Fruit fly (Drosophila melanogaster) whole organism, adult: ENCODE measurements around the gene Cyp4s3.

Experiments used
- Clk ChIP-seq: fragments of 200-800 bp; sonication (Bioruptor generic); optimal IDR thresholded peaks from 2 replicates; lab custom pipeline; 2017; ENCODE audit warnings: missing biosample characterization, missing genetic modification characterization
- Crg-1 ChIP-seq: fragments of 200-800 bp; sonication (Bioruptor generic); optimal IDR thresholded peaks from 2 replicates; lab custom pipeline; 2016; ENCODE audit warnings: missing biosample characterization, missing genetic modification characterization

DNA sequence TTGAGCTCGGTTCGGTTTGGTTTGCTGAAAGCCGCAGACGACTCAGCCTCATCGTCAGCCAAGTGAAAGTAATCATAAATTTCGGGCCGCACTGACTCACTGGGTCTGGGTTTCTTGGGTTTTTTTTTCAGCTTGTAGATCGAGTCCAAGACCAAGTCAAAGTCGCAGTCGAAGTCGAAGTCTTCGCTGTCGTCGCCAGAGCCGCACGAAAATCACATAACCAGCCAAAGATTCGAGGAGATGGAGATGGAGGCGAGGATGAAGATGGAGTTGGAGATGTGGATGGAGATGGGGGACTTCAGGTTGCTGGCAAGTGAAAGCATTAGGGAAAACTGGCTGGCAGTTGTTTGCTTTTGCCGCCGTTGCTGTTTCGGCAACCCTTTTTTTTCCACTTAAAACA lies 30.7 kb upstream of the Cyp4s3 start:
- TF ChIP-seq Crg-1 (GFP tag; lab: Kevin White, UChicago) (no peak), Clk (GFP tag; lab: Kevin White, UChicago) (no peak)
